Fruit fly (Drosophila melanogaster) whole organism, prepupa: ENCODE data around the gene CG5860.

Source experiments
- Blimp-1 ChIP-seq: fragments of 200-800 bp; sonication (Bioruptor generic); optimal IDR thresholded peaks from 3 replicates; lab custom pipeline; 2017; ENCODE audit warnings: missing biosample characterization, missing genetic modification characterization, mild to moderate bottlenecking, moderate library complexity, missing genetic modification reagents
- CG11762 ChIP-seq: fragments of 200-800 bp; sonication (Bioruptor generic); optimal IDR thresholded peaks from 3 replicates; lab custom pipeline; 2016; ENCODE audit warnings: missing biosample characterization, missing genetic modification characterization; ENCODE audit not compliant: insufficient read depth
- CG11902 ChIP-seq: fragments of 200-800 bp; sonication (Bioruptor generic); optimal IDR thresholded peaks from 3 replicates; lab custom pipeline; 2016; ENCODE audit warnings: missing biosample characterization, missing genetic modification characterization
- CG15336 ChIP-seq: fragments of 200-800 bp; sonication (Bioruptor generic); IDR thresholded peaks from 2 replicates; pipeline ENCODE4 v1.3.6; 2022; ENCODE audit warnings: missing biosample characterization, missing genetic modification characterization
- CG1621 ChIP-seq: fragments of 200-800 bp; sonication (Bioruptor generic); optimal IDR thresholded peaks from 3 replicates; lab custom pipeline; 2018; ENCODE audit warnings: missing biosample characterization, mild to moderate bottlenecking, missing genetic modification characterization
- CG16779 ChIP-seq: fragments of 200-800 bp; sonication (Bioruptor generic); optimal IDR thresholded peaks from 3 replicates; lab custom pipeline; 2017; ENCODE audit warnings: missing biosample characterization, mild to moderate bottlenecking, missing genetic modification characterization
- CG32006 ChIP-seq: fragments of 200-800 bp; sonication (Bioruptor generic); optimal IDR thresholded peaks from 3 replicates; lab custom pipeline; 2017; ENCODE audit warnings: missing biosample characterization, mild to moderate bottlenecking, missing genetic modification characterization
- CG34406 ChIP-seq: fragments of 200-800 bp; sonication (Bioruptor generic); optimal IDR thresholded peaks from 3 replicates; lab custom pipeline; 2016; ENCODE audit warnings: missing biosample characterization, missing genetic modification characterization
- CG4318 ChIP-seq: fragments of 200-800 bp; sonication (Bioruptor generic); optimal IDR thresholded peaks from 3 replicates; lab custom pipeline; 2017; ENCODE audit warnings: missing biosample characterization, mild to moderate bottlenecking, missing genetic modification characterization
- CG6808 ChIP-seq: fragments of 200-800 bp; sonication (Bioruptor generic); optimal IDR thresholded peaks from 3 replicates; lab custom pipeline; 2017; ENCODE audit warnings: missing biosample characterization, missing genetic modification characterization, mild to moderate bottlenecking, moderate library complexity, missing genetic modification reagents
- CG8632 ChIP-seq: fragments of 200-800 bp; sonication (Bioruptor generic); optimal IDR thresholded peaks from 3 replicates; lab custom pipeline; 2016; ENCODE audit warnings: missing biosample characterization, missing genetic modification characterization
- CG9139 ChIP-seq: fragments of 200-800 bp; sonication (Bioruptor generic); optimal IDR thresholded peaks from 3 replicates; lab custom pipeline; 2017; ENCODE audit warnings: missing biosample characterization, mild to moderate bottlenecking, missing genetic modification characterization
- Eip93F ChIP-seq: fragments of 200-800 bp; sonication (Bioruptor generic); optimal IDR thresholded peaks from 2 replicates; lab custom pipeline; 2016; ENCODE audit warnings: missing biosample characterization, mild to moderate bottlenecking, missing genetic modification characterization
- Ets21C ChIP-seq: fragments of 200-800 bp; sonication (Bioruptor generic); optimal IDR thresholded peaks from 3 replicates; lab custom pipeline; 2016; ENCODE audit warnings: missing biosample characterization, missing genetic modification characterization
- Ets96B ChIP-seq: fragments of 200-800 bp; optimal IDR thresholded peaks from 2 replicates; lab custom pipeline; 2019; ENCODE audit warnings: missing biosample characterization, mild to moderate bottlenecking, missing genetic modification characterization, moderate library complexity
- Gug ChIP-seq: fragments of 200-800 bp; sonication (Bioruptor generic); IDR thresholded peaks from 2 replicates; pipeline ENCODE4 v1.3.6; 2022; ENCODE audit warnings: missing biosample characterization, missing genetic modification characterization
- Hr38 ChIP-seq: sonication (Bioruptor generic); optimal IDR thresholded peaks from 2 replicates; lab custom pipeline; 2016; ENCODE audit warnings: missing biosample characterization, missing genetic modification characterization
- Hr4 ChIP-seq: fragments of 200-800 bp; sonication (Bioruptor generic); optimal IDR thresholded peaks from 3 replicates; lab custom pipeline; 2016; ENCODE audit warnings: missing biosample characterization, missing genetic modification characterization
- Met ChIP-seq: fragments of 200-800 bp; sonication (Bioruptor generic); optimal IDR thresholded peaks from 3 replicates; lab custom pipeline; 2016; ENCODE audit warnings: missing biosample characterization, missing genetic modification characterization
- OdsH ChIP-seq: fragments of 200-800 bp; sonication (Bioruptor generic); optimal IDR thresholded peaks from 3 replicates; lab custom pipeline; 2016; ENCODE audit warnings: missing biosample characterization, missing genetic modification characterization
- Smox ChIP-seq: fragments of 200-800 bp; sonication (Bioruptor generic); optimal IDR thresholded peaks from 3 replicates; lab custom pipeline; 2016; ENCODE audit warnings: missing biosample characterization, missing genetic modification characterization
- Sox102F ChIP-seq: fragments of 200-800 bp; sonication (Bioruptor generic); optimal IDR thresholded peaks from 2 replicates; lab custom pipeline; 2016; ENCODE audit warnings: missing biosample characterization, mild to moderate bottlenecking, missing genetic modification characterization
- Sox14 ChIP-seq: fragments of 200-800 bp; sonication (Bioruptor generic); optimal IDR thresholded peaks from 3 replicates; lab custom pipeline; 2016; ENCODE audit warnings: missing biosample characterization, missing genetic modification characterization
- cyc ChIP-seq: fragments of 200-800 bp; sonication (Bioruptor generic); optimal IDR thresholded peaks from 3 replicates; lab custom pipeline; 2016; ENCODE audit warnings: missing biosample characterization, missing genetic modification characterization
- eg ChIP-seq: fragments of 200-800 bp; sonication (Bioruptor generic); IDR thresholded peaks from 3 replicates; pipeline ENCODE4 v1.3.6; 2022; ENCODE audit warnings: missing biosample characterization, missing genetic modification characterization
- lz ChIP-seq: fragments of 200-800 bp; sonication (Bioruptor generic); optimal IDR thresholded peaks from 3 replicates; lab custom pipeline; 2016; ENCODE audit warnings: missing biosample characterization, missing genetic modification characterization
- net ChIP-seq: fragments of 200-800 bp; sonication (Bioruptor generic); optimal IDR thresholded peaks from 3 replicates; lab custom pipeline; 2016; ENCODE audit warnings: missing biosample characterization, missing genetic modification characterization
- pdm3 ChIP-seq: fragments of 200-800 bp; sonication (Bioruptor generic); optimal IDR thresholded peaks from 3 replicates; lab custom pipeline; 2016; ENCODE audit warnings: missing biosample characterization, missing genetic modification characterization
- salr ChIP-seq, 2 experiments: fragments of 200-800 bp; sonication (Bioruptor generic); optimal IDR thresholded peaks; 3 replicates each; lab custom pipeline; 2016 to 2018; ENCODE audit warnings: missing biosample characterization in 2 of 2, missing genetic modification characterization in 2 of 2, mild to moderate bottlenecking in 1 of 2
- spab ChIP-seq: fragments of 200-800 bp; sonication (Bioruptor generic); optimal IDR thresholded peaks from 2 replicates; lab custom pipeline; 2017; ENCODE audit warnings: missing biosample characterization, mild to moderate bottlenecking, missing genetic modification characterization, missing genetic modification reagents
- svp ChIP-seq: fragments of 200-800 bp; sonication (Bioruptor generic); peaks from one replicate; lab custom pipeline; 2016; ENCODE audit warnings: missing biosample characterization, missing genetic modification characterization
- vri ChIP-seq: fragments of 200-800 bp; sonication (Bioruptor generic); optimal IDR thresholded peaks from 3 replicates; lab custom pipeline; 2016; ENCODE audit warnings: missing biosample characterization, mild to moderate bottlenecking, missing genetic modification characterization

CG5860 gene

dm6 chr3R:17407576-17407975 lies 1.8 kb upstream of the CG5860 start, which contains the start of gene CG17283:
CG17283 (plus strand) TSS chr3R:17407876.
- no peak for TF ChIP-seq CG32006 (GFP tag; lab: Kevin White, UChicago)
- TF ChIP-seq Ets21C (GFP tag; lab: Kevin White, UChicago): no peak
- no peak for TF ChIP-seq Hr38 (GFP tag; lab: Kevin White, UChicago)
- TF ChIP-seq salr (GFP tag; optimal IDR thresholded peaks at IDR 0.05; lab: Kevin White, UChicago): no peak
- TF ChIP-seq CG6808 (GFP tag; lab: Kevin White, UChicago): no peak
- TF ChIP-seq svp (GFP tag; lab: Kevin White, UChicago): no peak
- TF ChIP-seq spab (GFP tag; lab: Kevin White, UChicago): no peak
- no peak for TF ChIP-seq Sox14 (GFP tag; lab: Kevin White, UChicago)

dm6 chr3R:17410808-17411207 lies 1.4 kb downstream of the CG5860 start, which contains the start of gene CG5863:
CG5863 (plus strand) TSS chr3R:17411108.
- TF ChIP-seq CG11762 (GFP tag; lab: Kevin White, UChicago) (no peak), pdm3 (GFP tag; lab: Kevin White, UChicago) (no peak), lz (GFP tag; lab: Kevin White, UChicago) (no peak), cyc (GFP tag; lab: Kevin White, UChicago) (no peak), Sox14 (GFP tag; lab: Kevin White, UChicago) (no peak), salr (GFP tag; optimal IDR thresholded peaks at IDR 0.05; lab: Kevin White, UChicago) (no peak), Gug (GFP tag; lab: Robert Waterston, UW) (no peak), CG16779 (tag; lab: Kevin White, UChicago) (no peak)

dm6 chr3R:17412458-17413127 lies 3.2 kb downstream of the CG5860 start, which contains the start of gene CG42821:
CG42821 (plus strand) TSS chr3R:17413077.
- TF ChIP-seq CG16779 (tag; lab: Kevin White, UChicago): no peak
- TF ChIP-seq Ets96B (tag; lab: Kevin White, UChicago): no peak
- no peak for TF ChIP-seq Smox (GFP tag; lab: Kevin White, UChicago)
- TF ChIP-seq Met (GFP tag; lab: Kevin White, UChicago): no peak
- no peak for TF ChIP-seq CG34406
- no peak for TF ChIP-seq CG6808 (GFP tag; lab: Kevin White, UChicago)
- no peak for TF ChIP-seq eg (GFP tag; lab: Robert Waterston, UW)
- TF ChIP-seq, all 60 proteins: peak for 0

dm6 chr3R:17413601-17414000 lies 4.2 kb downstream of the CG5860 start, which contains the start of gene CG42822:
CG42822 (plus strand) TSS chr3R:17413901.
- TF ChIP-seq Ets96B (tag; lab: Kevin White, UChicago): no peak
- TF ChIP-seq svp (GFP tag; lab: Kevin White, UChicago): peak; percentile 6
- no peak for TF ChIP-seq eg (GFP tag; lab: Robert Waterston, UW)

dm6 chr3R:17415439-17415838 lies 6.0 kb downstream of the CG5860 start, which contains the start of gene CG5866:
CG5866 (plus strand) TSS chr3R:17415739.
- TF ChIP-seq Sox14 (GFP tag; lab: Kevin White, UChicago) (no peak), svp (GFP tag; lab: Kevin White, UChicago) (peak; percentile 18), net (GFP tag; lab: Kevin White, UChicago) (no peak), vri (GFP tag; lab: Kevin White, UChicago) (no peak), CG9139 (GFP tag; lab: Kevin White, UChicago) (no peak)

dm6 chr3R:17417167-17417566 lies 7.7 kb downstream of the CG5860 start, which contains the start of gene CG33333:
CG33333 (plus strand) TSS chr3R:17417467.
- TF ChIP-seq Blimp-1 (GFP tag; lab: Kevin White, UChicago): no peak
- TF ChIP-seq CG1621 (tag; lab: Kevin White, UChicago): no peak
- no peak for TF ChIP-seq svp (GFP tag; lab: Kevin White, UChicago)
- TF ChIP-seq Sox102F: no peak
- TF ChIP-seq Hr4 (GFP tag; lab: Kevin White, UChicago): no peak
- no peak for TF ChIP-seq OdsH (GFP tag; lab: Kevin White, UChicago)
- TF ChIP-seq CG15336 (GFP tag; lab: Robert Waterston, UW): no peak
- no peak for TF ChIP-seq eg (GFP tag; lab: Robert Waterston, UW)
- TF ChIP-seq Eip93F (GFP tag; lab: Kevin White, UChicago): no peak
- TF ChIP-seq CG11762 (GFP tag; lab: Kevin White, UChicago): no peak
- no peak for TF ChIP-seq Ets96B (tag; lab: Kevin White, UChicago)
- TF ChIP-seq Ets21C (GFP tag; lab: Kevin White, UChicago): no peak
- no peak for TF ChIP-seq Gug (GFP tag; lab: Robert Waterston, UW)
- no peak for TF ChIP-seq CG16779 (tag; lab: Kevin White, UChicago)
- no peak for TF ChIP-seq CG11902 (GFP tag; lab: Kevin White, UChicago)
- no peak for TF ChIP-seq CG4318 (GFP tag; lab: Kevin White, UChicago)
- no peak for TF ChIP-seq Hr38 (GFP tag; lab: Kevin White, UChicago)
- TF ChIP-seq CG32006 (GFP tag; lab: Kevin White, UChicago): no peak
- no peak for TF ChIP-seq vri (GFP tag; lab: Kevin White, UChicago)
- no peak for TF ChIP-seq CG8632 (GFP tag; lab: Kevin White, UChicago)
- TF ChIP-seq, all 60 proteins: peak for 0
